Fruit fly (Drosophila melanogaster) whole organism, wandering third instar larva: ENCODE results near the gene pix.

ENCODE experiments used
- Dfd ChIP-seq: fragments of >200 bp; optimal IDR thresholded peaks from 2 replicates; lab custom pipeline; 2017; ENCODE audit warnings: missing biosample characterization, missing genetic modification characterization
- Dif ChIP-seq: fragments of 200-275, 200-300 bp; sonication (Bioruptor generic); optimal IDR thresholded peaks from 2 replicates; lab custom pipeline; 2018; ENCODE audit warnings: missing biosample characterization, missing genetic modification characterization; ENCODE audit not compliant: partially characterized antibody
- Hr78 ChIP-seq: fragments of >200 bp; optimal IDR thresholded peaks from 2 replicates; lab custom pipeline; 2017; ENCODE audit warnings: missing biosample characterization, missing genetic modification characterization
- N ChIP-seq: fragments of >200 bp; optimal IDR thresholded peaks from 2 replicates; lab custom pipeline; 2018; ENCODE audit warnings: missing biosample characterization, missing external identifiers, missing genetic modification characterization
- OdsH ChIP-seq: fragments of 200-800 bp; sonication (Bioruptor generic); optimal IDR thresholded peaks from 2 replicates; lab custom pipeline; 2016; ENCODE audit warnings: missing biosample characterization, mild to moderate bottlenecking, missing genetic modification characterization
- Vsx2 ChIP-seq: fragments of 200-300, 225-300 bp; sonication (Bioruptor generic); optimal IDR thresholded peaks from 2 replicates; lab custom pipeline; 2018; ENCODE audit warnings: missing biosample characterization, missing genetic modification characterization; ENCODE audit not compliant: partially characterized antibody
- br ChIP-seq: fragments of 200-800 bp; sonication (Bioruptor generic); optimal IDR thresholded peaks from 2 replicates; lab custom pipeline; 2016; ENCODE audit warnings: missing biosample characterization, missing genetic modification characterization
- h ChIP-seq: fragments of 200-800 bp; sonication (Bioruptor generic); optimal IDR thresholded peaks from 3 replicates; lab custom pipeline; 2016; ENCODE audit warnings: missing biosample characterization, mild to moderate bottlenecking, missing genetic modification characterization
- lola ChIP-seq: fragments of >200 bp; optimal IDR thresholded peaks from 2 replicates; lab custom pipeline; 2017; ENCODE audit warnings: missing biosample characterization, missing genetic modification characterization
- sage ChIP-seq: fragments of 200-800 bp; sonication (Bioruptor generic); optimal IDR thresholded peaks from 2 replicates; lab custom pipeline; 2016; ENCODE audit warnings: missing biosample characterization, mild to moderate bottlenecking, missing genetic modification characterization
- usp ChIP-seq: fragments of >200 bp; optimal IDR thresholded peaks from 2 replicates; lab custom pipeline; 2017; ENCODE audit warnings: missing biosample characterization, missing genetic modification characterization

DNA sequence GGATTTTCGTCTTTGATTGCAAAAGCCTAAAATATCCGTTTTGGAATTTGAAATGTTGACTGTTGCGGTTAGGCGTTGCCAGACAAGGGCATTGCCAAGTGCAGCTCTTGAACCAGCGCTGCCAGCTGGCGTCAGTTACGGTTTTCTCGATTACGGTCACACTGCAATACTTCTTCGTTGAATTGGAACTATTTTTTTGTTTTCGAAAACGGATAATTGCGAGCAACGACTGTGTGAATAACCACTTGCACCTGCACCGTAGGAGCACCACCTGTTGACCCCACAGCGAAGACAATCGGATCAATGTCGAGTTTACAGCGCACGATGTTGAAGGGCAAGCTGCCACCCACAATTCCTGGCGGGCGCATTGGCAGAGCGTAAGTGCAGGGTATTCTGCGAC lies 12.0 kb upstream of the pix start, which contains the start of gene CG5068:
- TF ChIP-seq Hr78 (no peak), Dif (GFP tag; lab: Kevin White, UChicago) (no peak), h (GFP tag; lab: Kevin White, UChicago) (no peak), sage (no peak), N (no peak), OdsH (GFP tag; lab: Kevin White, UChicago) (no peak), br (GFP tag; lab: Kevin White, UChicago) (no peak), Vsx2 (peak; percentile 40), lola (GFP tag; lab: Kevin White, UChicago) (no peak), usp (GFP tag; lab: Kevin White, UChicago) (no peak), Dfd (no peak)
